Fruit fly (Drosophila melanogaster) whole organism, embryonic: Measurements from ENCODE around the gene senju.
A peak's percentile ranks its signal among the peaks of the same experiment; 100 is the strongest.

Experiments used
- CG10366 ChIP-seq: fragments of 200-800 bp; sonication (Bioruptor generic); IDR thresholded peaks from 2 replicates; pipeline ENCODE4 v1.3.6; 2022; ENCODE audit warnings: missing biosample characterization, missing genetic modification characterization
- CG11398 ChIP-seq: fragments of 200-800 bp; sonication (Bioruptor generic); optimal IDR thresholded peaks from 2 replicates; lab custom pipeline; 2016; ENCODE audit warnings: missing biosample characterization, missing genetic modification characterization
- CG12155 ChIP-seq: fragments of 200-800 bp; sonication (Bioruptor generic); optimal IDR thresholded peaks from 3 replicates; lab custom pipeline; 2016; ENCODE audit warnings: missing biosample characterization, missing genetic modification characterization
- CG12769 ChIP-seq: fragments of 200-800 bp; sonication (Bioruptor generic); optimal IDR thresholded peaks from 2 replicates; lab custom pipeline; 2019; ENCODE audit warnings: missing biosample characterization, mild to moderate bottlenecking, missing genetic modification characterization, moderate library complexity
- CG16863 ChIP-seq: fragments of 200-800 bp; sonication (Bioruptor generic); optimal IDR thresholded peaks from 3 replicates; lab custom pipeline; 2016; ENCODE audit warnings: missing biosample characterization, missing genetic modification characterization
- CG17612 ChIP-seq: fragments of 200-800 bp; sonication (Bioruptor generic); IDR thresholded peaks from 2 replicates; pipeline ENCODE4 v1.3.6; 2022; ENCODE audit warnings: missing biosample characterization, missing genetic modification characterization
- CG18011 ChIP-seq: fragments of 200-800 bp; sonication (Bioruptor generic); optimal IDR thresholded peaks from 2 replicates; lab custom pipeline; 2017; ENCODE audit warnings: missing biosample characterization, missing genetic modification characterization, mild to moderate bottlenecking, moderate library complexity, missing genotype
- CG1832 ChIP-seq: fragments of 200-800 bp; sonication (Bioruptor generic); optimal IDR thresholded peaks from 2 replicates; lab custom pipeline; 2017; ENCODE audit warnings: missing biosample characterization, mild to moderate bottlenecking, missing genetic modification characterization, inconsistent platforms
- CG4424 ChIP-seq: fragments of 200-800 bp; sonication (Bioruptor generic); optimal IDR thresholded peaks from 3 replicates; lab custom pipeline; 2016; ENCODE audit warnings: missing biosample characterization, missing genetic modification characterization
- CG5180 ChIP-seq: fragments of 200-800 bp; sonication (Bioruptor generic); optimal IDR thresholded peaks from 3 replicates; lab custom pipeline; 2017; ENCODE audit warnings: missing biosample characterization, missing genetic modification characterization, mild to moderate bottlenecking, moderate library complexity, missing genetic modification reagents
- CG6791 ChIP-seq: fragments of 200-800 bp; sonication (Bioruptor generic); IDR thresholded peaks from 3 replicates; pipeline ENCODE4 v1.3.6; 2022; ENCODE audit warnings: missing biosample characterization, missing genetic modification characterization; ENCODE audit not compliant: partially characterized antibody
- CG7357 ChIP-seq: fragments of 200-800 bp; sonication (Bioruptor generic); IDR thresholded peaks from 3 replicates; pipeline ENCODE4 v1.3.6; 2022; ENCODE audit warnings: missing biosample characterization, missing genetic modification characterization
- CG7372 ChIP-seq: fragments of 200-800 bp; sonication (Bioruptor generic); IDR thresholded peaks from 2 replicates; pipeline ENCODE4 v1.3.6; 2022; ENCODE audit warnings: missing biosample characterization, missing genetic modification characterization
- CG8478 ChIP-seq: fragments of >200 bp; optimal IDR thresholded peaks from 2 replicates; lab custom pipeline; 2018
- CG8944 ChIP-seq: fragments of 200-800 bp; sonication (Bioruptor generic); optimal IDR thresholded peaks from 3 replicates; lab custom pipeline; 2016; ENCODE audit warnings: missing biosample characterization, missing genetic modification characterization
- CG9932 ChIP-seq: fragments of 200-800 bp; sonication (Bioruptor generic); IDR thresholded peaks from 2 replicates; pipeline ENCODE4 v1.3.6; 2022; ENCODE audit warnings: missing biosample characterization, missing genetic modification characterization
- Chrac-16 ChIP-seq: fragments of 200-800 bp; sonication (Bioruptor generic); optimal IDR thresholded peaks from 3 replicates; lab custom pipeline; 2016; ENCODE audit warnings: missing biosample characterization, missing genetic modification characterization
- Dad ChIP-seq: fragments of 200-800 bp; sonication (Bioruptor generic); optimal IDR thresholded peaks from 3 replicates; lab custom pipeline; 2016; ENCODE audit warnings: missing biosample characterization, missing genetic modification characterization
- Dref ChIP-seq: fragments of 200-800 bp; sonication (Bioruptor generic); IDR thresholded peaks from 2 replicates; pipeline ENCODE4 v1.3.6; 2022; ENCODE audit warnings: missing biosample characterization, missing genetic modification characterization
- Elba2 ChIP-seq: fragments of 200-800 bp; sonication (Bioruptor generic); optimal IDR thresholded peaks from 3 replicates; lab custom pipeline; 2016; ENCODE audit warnings: missing biosample characterization, missing genetic modification characterization
- Ets65A ChIP-seq: fragments of 200-800 bp; sonication (Bioruptor generic); peaks from one replicate; lab custom pipeline; 2016; ENCODE audit warnings: missing biosample characterization, missing genetic modification characterization
- HLH3B ChIP-seq: fragments of 200-800 bp; sonication (Bioruptor generic); IDR thresholded peaks from 2 replicates; pipeline ENCODE4 v1.3.6; 2022; ENCODE audit warnings: missing biosample characterization, missing genetic modification characterization
- Hand ChIP-seq: fragments of 200-800 bp; sonication (Bioruptor generic); optimal IDR thresholded peaks from 2 replicates; lab custom pipeline; 2017; ENCODE audit warnings: mild to moderate bottlenecking, missing biosample characterization, missing genetic modification reagents, missing genetic modification characterization
- MBD-R2 ChIP-seq: fragments of 200-800 bp; sonication (Bioruptor generic); IDR thresholded peaks from 2 replicates; pipeline ENCODE4 v1.3.6; 2022; ENCODE audit warnings: missing biosample characterization, missing genetic modification characterization
- Mrtf ChIP-seq: fragments of 200-800 bp; sonication (Bioruptor generic); IDR thresholded peaks from 3 replicates; pipeline ENCODE4 v1.3.6; 2022; ENCODE audit warnings: missing biosample characterization, missing genetic modification characterization
- Nf-YA ChIP-seq: fragments of 200-800 bp; sonication (Bioruptor generic); IDR thresholded peaks from 2 replicates; pipeline ENCODE4 v1.3.6; 2022; ENCODE audit warnings: missing biosample characterization, missing genetic modification characterization
- Poxn ChIP-seq: fragments of 200-800 bp; sonication (Bioruptor generic); IDR thresholded peaks from 2 replicates; pipeline ENCODE4 v1.3.6; 2022; ENCODE audit warnings: missing biosample characterization, missing genetic modification characterization
- Sox100B ChIP-seq: fragments of 200-800 bp; sonication (Bioruptor generic); optimal IDR thresholded peaks from 3 replicates; lab custom pipeline; 2018; ENCODE audit warnings: missing biosample characterization, mild to moderate bottlenecking, missing genetic modification characterization
- Stat92E ChIP-seq, 3 experiments: fragments of >200 bp in 2 of 3; fragments of 200-800 bp in 1 of 3; sonication (Bioruptor generic) in 1 of 3; optimal IDR thresholded peaks; 2 replicates each; lab custom pipeline; 2017 to 2019; ENCODE audit warnings: missing biosample characterization in 3 of 3, missing genetic modification characterization in 3 of 3, mild to moderate bottlenecking in 1 of 3, moderate library complexity in 1 of 3
- al ChIP-seq: fragments of 200-800 bp; sonication (Bioruptor generic); IDR thresholded peaks from 2 replicates; pipeline ENCODE4 v1.3.6; 2022; ENCODE audit warnings: missing biosample characterization, missing genetic modification characterization
- aop ChIP-seq: fragments of 200-800 bp; sonication (Bioruptor generic); IDR thresholded peaks from 2 replicates; pipeline ENCODE4 v1.3.6; 2022; ENCODE audit warnings: missing biosample characterization, missing genetic modification characterization
- az2 ChIP-seq: fragments of 200-800 bp; sonication (Bioruptor generic); optimal IDR thresholded peaks from 3 replicates; lab custom pipeline; 2016; ENCODE audit warnings: missing biosample characterization, missing genetic modification characterization
- bigmax ChIP-seq: fragments of 200-800 bp; sonication (Bioruptor generic); optimal IDR thresholded peaks from 2 replicates; lab custom pipeline; 2018; ENCODE audit warnings: missing biosample characterization, mild to moderate bottlenecking, missing genetic modification characterization
- bowl ChIP-seq: fragments of 200-800 bp; sonication (Bioruptor generic); IDR thresholded peaks from 2 replicates; pipeline ENCODE4 v1.3.6; 2022; ENCODE audit warnings: missing biosample characterization, missing genetic modification characterization
- btn ChIP-seq: fragments of 200-800 bp; sonication (Bioruptor generic); optimal IDR thresholded peaks from 2 replicates; lab custom pipeline; 2016; ENCODE audit warnings: missing biosample characterization, missing genetic modification characterization
- chn ChIP-seq: fragments of 200-800 bp; sonication (Bioruptor generic); optimal IDR thresholded peaks from 2 replicates; lab custom pipeline; 2016; ENCODE audit warnings: missing biosample characterization, missing genetic modification characterization
- croc ChIP-seq: fragments of 200-800 bp; sonication (Bioruptor generic); conservative IDR thresholded peaks from 3 replicates; pipeline ENCODE4 v1.3.6; 2022; ENCODE audit warnings: missing biosample characterization, missing genetic modification characterization
- crol ChIP-seq: fragments of 200-800 bp; sonication (Bioruptor generic); IDR thresholded peaks from 2 replicates; pipeline ENCODE4 v1.3.6; 2022; ENCODE audit warnings: missing biosample characterization, missing genetic modification characterization
- da ChIP-seq: fragments of 200-800 bp; sonication (Bioruptor generic); optimal IDR thresholded peaks from 2 replicates; lab custom pipeline; 2016; ENCODE audit warnings: missing biosample characterization, missing genetic modification characterization
- ems ChIP-seq: fragments of 200-800 bp; sonication (Bioruptor generic); optimal IDR thresholded peaks from 3 replicates; lab custom pipeline; 2016; ENCODE audit warnings: missing biosample characterization, missing genetic modification characterization
- fru ChIP-seq: fragments of >200 bp; optimal IDR thresholded peaks from 2 replicates; lab custom pipeline; 2017
- lmd ChIP-seq: fragments of 200-800 bp; sonication (Bioruptor generic); IDR thresholded peaks from 2 replicates; pipeline ENCODE4 v1.3.6; 2022; ENCODE audit warnings: missing biosample characterization, missing genetic modification characterization
- nerfin-2 ChIP-seq: fragments of 200-800 bp; sonication (Bioruptor generic); IDR thresholded peaks from 2 replicates; pipeline ENCODE4 v1.3.6; 2022; ENCODE audit warnings: missing biosample characterization, missing genetic modification characterization; ENCODE audit not compliant: partially characterized antibody
- odd ChIP-seq: fragments of 200-800 bp; sonication (Bioruptor generic); optimal IDR thresholded peaks from 2 replicates; lab custom pipeline; 2017; ENCODE audit warnings: missing biosample characterization, mild to moderate bottlenecking, missing genetic modification characterization
- p53 ChIP-seq: fragments of 200-800 bp; sonication (Bioruptor generic); optimal IDR thresholded peaks from 2 replicates; lab custom pipeline; 2016; ENCODE audit warnings: missing biosample characterization, missing genetic modification characterization
- pfk ChIP-seq: fragments of 200-800 bp; sonication (Bioruptor generic); optimal IDR thresholded peaks from 2 replicates; lab custom pipeline; 2018; ENCODE audit warnings: missing biosample characterization, mild to moderate bottlenecking, missing genetic modification characterization, moderate library complexity
- salm ChIP-seq: fragments of 200-800 bp; sonication (Bioruptor generic); optimal IDR thresholded peaks from 2 replicates; lab custom pipeline; 2018; ENCODE audit warnings: missing biosample characterization, mild to moderate bottlenecking, missing genetic modification characterization
- scrt ChIP-seq: fragments of 200-800 bp; sonication (Bioruptor generic); optimal IDR thresholded peaks from 2 replicates; lab custom pipeline; 2018; ENCODE audit warnings: missing biosample characterization, mild to moderate bottlenecking, missing genetic modification characterization, moderate library complexity
- tll ChIP-seq, 2 experiments: fragments of 200-800 bp in 1 of 2; fragments of >200 bp in 1 of 2; sonication (Bioruptor generic) in 1 of 2; optimal IDR thresholded peaks; 2 replicates each; lab custom pipeline; 2017 to 2019; ENCODE audit warnings: missing biosample characterization in 2 of 2, missing genetic modification characterization in 2 of 2, mild to moderate bottlenecking in 1 of 2, moderate library complexity in 1 of 2
- tna ChIP-seq: fragments of 200-800 bp; sonication (Bioruptor generic); IDR thresholded peaks from 2 replicates; pipeline ENCODE4 v1.3.6; 2022; ENCODE audit warnings: missing biosample characterization, missing genetic modification characterization; ENCODE audit not compliant: partially characterized antibody
- zfh1 ChIP-seq: fragments of 200-800 bp; sonication (Bioruptor generic); IDR thresholded peaks from 3 replicates; pipeline ENCODE4 v1.3.6; 2022; ENCODE audit warnings: missing biosample characterization, missing genetic modification characterization

senju gene

dm6 chr2L:5086905-5087522, 34.4 kb downstream of the senju start (continued):
- TF ChIP-seq CG1832 (GFP tag; lab: Kevin White, UChicago): no peak
- no peak for TF ChIP-seq MBD-R2 (GFP tag; lab: Robert Waterston, UW)
- TF ChIP-seq Ets65A (GFP tag; lab: Kevin White, UChicago): peak; percentile 96
- TF ChIP-seq al (GFP tag; lab: Robert Waterston, UW): no peak; the same call in 1 of the 2 replicates
- peak; percentile 47; the same call in 1 of the 3 replicates for TF ChIP-seq zfh1 (GFP tag; lab: Robert Waterston, UW)
- TF ChIP-seq CG9932: peak; percentile 47
- peak; percentile 19 for TF ChIP-seq CG18011 (GFP tag; lab: Kevin White, UChicago)
- TF ChIP-seq odd (GFP tag; lab: Kevin White, UChicago): peak; percentile 85
- TF ChIP-seq CG5180 (GFP tag; lab: Kevin White, UChicago): peak; percentile 76
- peak; percentile 23; the same call in 1 of the 3 replicates for TF ChIP-seq CG7357 (GFP tag; lab: Robert Waterston, UW)
- peak; percentile 43 for TF ChIP-seq CG11398 (GFP tag; lab: Kevin White, UChicago)
- 0 out of 2 replicates have a peak, but pooled peaks have one; percentile 25 for TF ChIP-seq Nf-YA
- TF ChIP-seq salm (tag; lab: Kevin White, UChicago): peak; percentile 75
- TF ChIP-seq aop (GFP tag; lab: Robert Waterston, UW): no peak
- TF ChIP-seq CG8478 (lab: Kevin White, UChicago): no peak
- TF ChIP-seq CG12769 (tag; lab: Kevin White, UChicago): peak; percentile 60
- TF ChIP-seq CG7372: 0 out of 2 replicates have a peak, but pooled peaks have one; percentile 46
- peak; percentile 76 for TF ChIP-seq CG4424 (GFP tag; lab: Kevin White, UChicago)
- no peak; the same call in 2 of the 3 replicates for TF ChIP-seq Mrtf
- TF ChIP-seq ems: peak; percentile 63
- peak; percentile 89 for TF ChIP-seq Sox100B (GFP tag; lab: Kevin White, UChicago)
- TF ChIP-seq HLH3B (GFP tag; lab: Robert Waterston, UW): peak; percentile 53
- no peak for TF ChIP-seq CG6791 (GFP tag; lab: Robert Waterston, UW)
- TF ChIP-seq CG17612 (GFP tag; lab: Robert Waterston, UW): no peak
- peak; percentile 78 for TF ChIP-seq az2
- TF ChIP-seq btn (GFP tag; lab: Kevin White, UChicago): peak; percentile 33
- TF ChIP-seq crol (GFP tag; lab: Robert Waterston, UW): 0 out of 2 replicates have a peak, but pooled peaks have one; percentile 29
- peak; percentile 36; the same call in 1 of the 2 replicates for TF ChIP-seq CG10366
- peak; percentile 68 for TF ChIP-seq scrt
- no peak for TF ChIP-seq p53
- peak; percentile 42 for TF ChIP-seq da (GFP tag; lab: Kevin White, UChicago)
- TF ChIP-seq lmd: peak; percentile 68
- TF ChIP-seq Dad (GFP tag; lab: Kevin White, UChicago): peak; percentile 16
- TF ChIP-seq Dref: no peak
- no peak for TF ChIP-seq bigmax
- TF ChIP-seq Chrac-16 (GFP tag; lab: Kevin White, UChicago): peak; percentile 42
- TF ChIP-seq Elba2: no peak
- peak; percentile 38; the same call in 1 of the 2 replicates for TF ChIP-seq bowl (GFP tag; lab: Robert Waterston, UW)
- TF ChIP-seq tna (GFP tag; lab: Robert Waterston, UW): no peak
- TF ChIP-seq nerfin-2: no peak
- TF ChIP-seq CG16863: peak; percentile 49
- no peak for TF ChIP-seq tll (GFP tag; optimal IDR thresholded peaks at IDR 0.05; lab: Kevin White, UChicago)
- peak; percentile 53 for TF ChIP-seq CG12155
- TF ChIP-seq Stat92E (GFP tag; optimal IDR thresholded peaks at IDR 0.05; lab: Kevin White, UChicago): no peak
- TF ChIP-seq Hand (GFP tag; lab: Kevin White, UChicago): peak; percentile 65
- TF ChIP-seq pfk (GFP tag; lab: Kevin White, UChicago): no peak
- peak; percentile 20; the same call in 1 of the 3 replicates for TF ChIP-seq croc
- TF ChIP-seq Poxn (GFP tag; lab: Robert Waterston, UW): no peak
- peak; percentile 68 for TF ChIP-seq chn (GFP tag; lab: Kevin White, UChicago)
- peak; percentile 13 for TF ChIP-seq CG8944
- no peak for TF ChIP-seq fru (lab: Kevin White, UChicago)
